Fruit fly (Drosophila melanogaster) whole organism, embryonic: Measurements from ENCODE around the gene CG13675.

Experiments
- ATbp ChIP-seq: fragments of 200-800 bp; sonication (Bioruptor generic); optimal IDR thresholded peaks from 2 replicates; lab custom pipeline; 2017; ENCODE audit warnings: missing biosample characterization, mild to moderate bottlenecking, missing genetic modification characterization, missing genetic modification reagents
- Adf1 ChIP-seq: fragments of 200-800 bp; sonication (Bioruptor generic); IDR thresholded peaks from 2 replicates; pipeline ENCODE4 v1.3.6; 2022; ENCODE audit warnings: missing biosample characterization, missing genetic modification characterization
- Asciz ChIP-seq: fragments of 200-800 bp; sonication (Bioruptor generic); optimal IDR thresholded peaks from 2 replicates; lab custom pipeline; 2017; ENCODE audit warnings: missing biosample characterization, mild to moderate bottlenecking, missing genetic modification characterization, missing genetic modification reagents
- Atf6 ChIP-seq: fragments of 200-800 bp; sonication (Bioruptor generic); IDR thresholded peaks from 2 replicates; pipeline ENCODE4 v1.3.6; 2022; ENCODE audit warnings: missing biosample characterization, missing genetic modification characterization
- B-H2 ChIP-seq: fragments of 200-800 bp; sonication (Bioruptor generic); optimal IDR thresholded peaks from 2 replicates; lab custom pipeline; 2018; ENCODE audit warnings: missing biosample characterization, mild to moderate bottlenecking, missing genetic modification characterization
- CG10147 ChIP-seq: fragments of 200-800 bp; sonication (Bioruptor generic); optimal IDR thresholded peaks from 2 replicates; lab custom pipeline; 2019; ENCODE audit warnings: missing biosample characterization, mild to moderate bottlenecking, missing genetic modification characterization, moderate library complexity
- CG10267 ChIP-seq: fragments of 200-800 bp; sonication (Bioruptor generic); optimal IDR thresholded peaks from 2 replicates; lab custom pipeline; 2018; ENCODE audit warnings: missing biosample characterization, mild to moderate bottlenecking, missing genetic modification characterization, moderate library complexity
- CG11696 ChIP-seq: fragments of 200-800 bp; sonication (Bioruptor generic); IDR thresholded peaks from 2 replicates; pipeline ENCODE4 v1.3.6; 2022; ENCODE audit warnings: missing biosample characterization, missing genetic modification characterization
- CG12155 ChIP-seq: fragments of 200-800 bp; sonication (Bioruptor generic); optimal IDR thresholded peaks from 3 replicates; lab custom pipeline; 2016; ENCODE audit warnings: missing biosample characterization, missing genetic modification characterization
- CG12942 ChIP-seq: fragments of 200-800 bp; sonication (Bioruptor generic); optimal IDR thresholded peaks from 3 replicates; lab custom pipeline; 2016; ENCODE audit warnings: missing biosample characterization, missing genetic modification characterization
- CG17829 ChIP-seq: fragments of 200-800 bp; optimal IDR thresholded peaks from 2 replicates; lab custom pipeline; 2019; ENCODE audit warnings: missing biosample characterization, mild to moderate bottlenecking, missing genetic modification characterization, moderate library complexity
- CG1792 ChIP-seq: fragments of 200-800 bp; sonication (Bioruptor generic); optimal IDR thresholded peaks from 2 replicates; lab custom pipeline; 2016; ENCODE audit warnings: missing biosample characterization, missing genetic modification characterization
- CG2199 ChIP-seq: fragments of 200-800 bp; sonication (Bioruptor generic); IDR thresholded peaks from 3 replicates; pipeline ENCODE4 v1.3.6; 2022; ENCODE audit warnings: missing biosample characterization, missing genetic modification characterization
- CG2889 ChIP-seq: fragments of 200-800 bp; sonication (Bioruptor generic); IDR thresholded peaks from 3 replicates; pipeline ENCODE4 v1.3.6; 2022; ENCODE audit warnings: missing biosample characterization, missing genetic modification characterization
- CG3065 ChIP-seq: fragments of 200-800 bp; sonication (Bioruptor generic); optimal IDR thresholded peaks from 2 replicates; lab custom pipeline; 2016; ENCODE audit warnings: missing biosample characterization, missing genetic modification characterization
- CG3281 ChIP-seq: fragments of 200-800 bp; sonication (Bioruptor generic); optimal IDR thresholded peaks from 3 replicates; lab custom pipeline; 2017; ENCODE audit warnings: missing biosample characterization, mild to moderate bottlenecking, missing genetic modification characterization
- CG34422 ChIP-seq: fragments of 200-800 bp; sonication (Bioruptor generic); IDR thresholded peaks from 3 replicates; pipeline ENCODE4 v1.3.6; 2022; ENCODE audit warnings: missing biosample characterization, missing genetic modification characterization
- CG6689 ChIP-seq: fragments of 200-800 bp; sonication (Bioruptor generic); IDR thresholded peaks from 2 replicates; pipeline ENCODE4 v1.3.6; 2022; ENCODE audit warnings: missing biosample characterization, missing genetic modification characterization
- CG6854 ChIP-seq: fragments of 200-800 bp; sonication (Bioruptor generic); optimal IDR thresholded peaks from 3 replicates; lab custom pipeline; 2017; ENCODE audit warnings: missing biosample characterization, mild to moderate bottlenecking, missing genetic modification characterization
- CG7928 ChIP-seq: fragments of 200-800 bp; sonication (Bioruptor generic); optimal IDR thresholded peaks from 2 replicates; lab custom pipeline; 2017; ENCODE audit warnings: missing biosample characterization, mild to moderate bottlenecking, missing genetic modification characterization
- CG8290 ChIP-seq, 3 experiments: fragments of 200-800 bp; sonication (Bioruptor generic); optimal IDR thresholded peaks; 2 replicates each; lab custom pipeline; 2016 to 2019; ENCODE audit warnings: missing biosample characterization in 3 of 3, missing genetic modification characterization in 3 of 3, mild to moderate bottlenecking in 2 of 3, moderate library complexity in 1 of 3
- CG9876 ChIP-seq: fragments of 200-800 bp; sonication (Bioruptor generic); optimal IDR thresholded peaks from 2 replicates; lab custom pipeline; 2016; ENCODE audit warnings: missing biosample characterization, missing genetic modification characterization
- Camta ChIP-seq: fragments of 200-800 bp; sonication (Bioruptor generic); optimal IDR thresholded peaks from 2 replicates; lab custom pipeline; 2016; ENCODE audit warnings: missing biosample characterization, missing genetic modification characterization
- CrebB ChIP-seq: fragments of 200-800 bp; sonication (Bioruptor generic); optimal IDR thresholded peaks from 3 replicates; lab custom pipeline; 2018; ENCODE audit warnings: missing biosample characterization, mild to moderate bottlenecking, missing genetic modification characterization
- D19A ChIP-seq: fragments of 200-800 bp; optimal IDR thresholded peaks from 3 replicates; lab custom pipeline; 2019; ENCODE audit warnings: missing biosample characterization, mild to moderate bottlenecking, missing genetic modification characterization, moderate library complexity
- Hr51 ChIP-seq, 2 experiments: fragments of 200-800 bp; sonication (Bioruptor generic); optimal IDR thresholded peaks; 2 replicates in 1 of 2; 3 replicates in 1 of 2; lab custom pipeline; 2016 to 2018; ENCODE audit warnings: missing biosample characterization in 2 of 2, missing genetic modification characterization in 2 of 2, mild to moderate bottlenecking in 1 of 2, moderate library complexity in 1 of 2
- Hr78 ChIP-seq, 2 experiments: fragments of 200-800 bp in 1 of 2; fragments of >200 bp in 1 of 2; sonication (Bioruptor generic) in 1 of 2; optimal IDR thresholded peaks; 2 replicates each; lab custom pipeline; 2017 to 2019; ENCODE audit warnings: missing biosample characterization in 2 of 2, missing genetic modification characterization in 2 of 2, mild to moderate bottlenecking in 1 of 2, moderate library complexity in 1 of 2
- Med ChIP-seq: fragments of 200-800 bp; sonication (Bioruptor generic); peaks from one replicate; lab custom pipeline; 2016; ENCODE audit warnings: missing biosample characterization, missing genetic modification characterization, mild to moderate bottlenecking, inconsistent platforms, moderate library complexity
- al ChIP-seq: fragments of 200-800 bp; sonication (Bioruptor generic); IDR thresholded peaks from 2 replicates; pipeline ENCODE4 v1.3.6; 2022; ENCODE audit warnings: missing biosample characterization, missing genetic modification characterization
- ash1 ChIP-seq: fragments of 200-800 bp; sonication (Bioruptor generic); optimal IDR thresholded peaks from 2 replicates; lab custom pipeline; 2018; ENCODE audit warnings: missing biosample characterization, mild to moderate bottlenecking, missing genetic modification characterization
- az2 ChIP-seq: fragments of 200-800 bp; sonication (Bioruptor generic); optimal IDR thresholded peaks from 3 replicates; lab custom pipeline; 2016; ENCODE audit warnings: missing biosample characterization, missing genetic modification characterization
- disco-r ChIP-seq: fragments of 200-800 bp; sonication (Bioruptor generic); optimal IDR thresholded peaks from 2 replicates; lab custom pipeline; 2016; ENCODE audit warnings: missing biosample characterization, missing genetic modification characterization
- dmrt11E ChIP-seq: fragments of 200-800 bp; sonication (Bioruptor generic); optimal IDR thresholded peaks from 3 replicates; lab custom pipeline; 2018; ENCODE audit warnings: missing biosample characterization, mild to moderate bottlenecking, missing genetic modification characterization, moderate library complexity
- dysf ChIP-seq: fragments of 200-800 bp; sonication (Bioruptor generic); IDR thresholded peaks from 3 replicates; pipeline ENCODE4 v1.3.6; 2022; ENCODE audit warnings: missing biosample characterization, missing genetic modification characterization
- fd102C ChIP-seq: fragments of 200-800 bp; sonication (Bioruptor generic); optimal IDR thresholded peaks from 2 replicates; lab custom pipeline; 2018; ENCODE audit warnings: missing biosample characterization, mild to moderate bottlenecking, missing genetic modification characterization, moderate library complexity
- gcm ChIP-seq: fragments of 200-800 bp; sonication (Bioruptor generic); optimal IDR thresholded peaks from 2 replicates; lab custom pipeline; 2019; ENCODE audit warnings: missing biosample characterization, mild to moderate bottlenecking, missing genetic modification characterization, moderate library complexity
- gt ChIP-seq: fragments of 200-800 bp; sonication (Bioruptor generic); IDR thresholded peaks from 2 replicates; pipeline ENCODE4 v1.3.6; 2022; ENCODE audit warnings: missing biosample characterization, missing genetic modification characterization
- ham ChIP-seq: fragments of 200-800 bp; sonication (Bioruptor generic); IDR thresholded peaks from 2 replicates; pipeline ENCODE4 v1.3.6; 2022; ENCODE audit warnings: missing biosample characterization, missing genetic modification characterization
- ind ChIP-seq: fragments of 200-800 bp; sonication (Bioruptor generic); optimal IDR thresholded peaks from 3 replicates; lab custom pipeline; 2016; ENCODE audit warnings: missing biosample characterization, missing genetic modification characterization
- lilli ChIP-seq: fragments of 200-800 bp; sonication (Bioruptor generic); optimal IDR thresholded peaks from 3 replicates; lab custom pipeline; 2016; ENCODE audit warnings: missing biosample characterization, missing genetic modification characterization
- nau ChIP-seq: fragments of 200-800 bp; sonication (Bioruptor generic); optimal IDR thresholded peaks from 3 replicates; lab custom pipeline; 2017; ENCODE audit warnings: missing biosample characterization, mild to moderate bottlenecking, missing genetic modification characterization, missing genetic modification reagents
- nom ChIP-seq: fragments of 200-800 bp; sonication (Bioruptor generic); optimal IDR thresholded peaks from 2 replicates; lab custom pipeline; 2017; ENCODE audit warnings: missing biosample characterization, missing genetic modification characterization, mild to moderate bottlenecking, moderate library complexity, missing genetic modification reagents
- rib ChIP-seq: fragments of 200-800 bp; sonication (Bioruptor generic); IDR thresholded peaks from 2 replicates; pipeline ENCODE4 v1.3.6; 2022; ENCODE audit warnings: missing biosample characterization, missing genetic modification characterization
- sima ChIP-seq: fragments of 200-800 bp; sonication (Bioruptor generic); optimal IDR thresholded peaks from 2 replicates; lab custom pipeline; 2016; ENCODE audit warnings: missing biosample characterization, missing genetic modification characterization
- tio ChIP-seq: fragments of 200-800 bp; sonication (Bioruptor generic); optimal IDR thresholded peaks from 2 replicates; lab custom pipeline; 2017; ENCODE audit warnings: missing biosample characterization, missing genetic modification characterization, inconsistent platforms
- tll ChIP-seq, 2 experiments: fragments of 200-800 bp in 1 of 2; fragments of >200 bp in 1 of 2; sonication (Bioruptor generic) in 1 of 2; optimal IDR thresholded peaks; 2 replicates each; lab custom pipeline; 2017 to 2019; ENCODE audit warnings: missing biosample characterization in 2 of 2, missing genetic modification characterization in 2 of 2, mild to moderate bottlenecking in 1 of 2, moderate library complexity in 1 of 2
- twi ChIP-seq: fragments of 200-800 bp; optimal IDR thresholded peaks from 2 replicates; lab custom pipeline; 2019; ENCODE audit warnings: missing biosample characterization, mild to moderate bottlenecking, missing genetic modification characterization, moderate library complexity
- vfl ChIP-seq: fragments of 200-800 bp; sonication (Bioruptor generic); optimal IDR thresholded peaks from 2 replicates; lab custom pipeline; 2016; ENCODE audit warnings: missing biosample characterization, missing genetic modification characterization
- wek ChIP-seq: fragments of 200-800 bp; sonication (Bioruptor generic); optimal IDR thresholded peaks from 3 replicates; lab custom pipeline; 2018; ENCODE audit warnings: missing biosample characterization, mild to moderate bottlenecking, missing genetic modification characterization, moderate library complexity

CG13675 gene

dm6 chr3L:8153206-8153996 is 11.9 kb downstream of the CG13675 start (continued):
- peak; percentile 62 for TF ChIP-seq nau
- TF ChIP-seq ind (GFP tag; lab: Kevin White, UChicago): peak; percentile 64
- TF ChIP-seq CrebB (tag; lab: Kevin White, UChicago): no peak
- TF ChIP-seq B-H2 (GFP tag; lab: Kevin White, UChicago): no peak
- TF ChIP-seq sima (GFP tag; lab: Kevin White, UChicago): no peak
- TF ChIP-seq CG6854 (GFP tag; lab: Kevin White, UChicago): no peak
- peak; percentile 31; the same call in 1 of the 3 replicates for TF ChIP-seq CG2889 (GFP tag; lab: Robert Waterston, UW)
- TF ChIP-seq gt (GFP tag; lab: Robert Waterston, UW): no peak
- no peak for TF ChIP-seq twi (tag; lab: Kevin White, UChicago)
- no peak for TF ChIP-seq CG3065 (GFP tag; lab: Kevin White, UChicago)
- no peak for TF ChIP-seq wek
- TF ChIP-seq dmrt11E (tag; lab: Kevin White, UChicago): no peak
- TF ChIP-seq CG3281 (GFP tag; lab: Kevin White, UChicago): peak; percentile 22
- TF ChIP-seq Asciz (GFP tag; lab: Kevin White, UChicago): peak; percentile 65
- TF ChIP-seq vfl: no peak
- peak; percentile 35 for TF ChIP-seq CG10267 (tag; lab: Kevin White, UChicago)
- TF ChIP-seq Camta: peak; percentile 26
- TF ChIP-seq rib: no peak
- peak; percentile 70; the same call in 2 of the 3 replicates for TF ChIP-seq CG34422 (GFP tag; lab: Robert Waterston, UW)
- TF ChIP-seq Hr78 (GFP tag; optimal IDR thresholded peaks at IDR 0.05; lab: Kevin White, UChicago): no peak
- peak; percentile 67 for TF ChIP-seq dysf (GFP tag; lab: Robert Waterston, UW)
- no peak for TF ChIP-seq CG7928 (GFP tag; lab: Kevin White, UChicago)
- TF ChIP-seq CG11696 (GFP tag; lab: Robert Waterston, UW): no peak
- TF ChIP-seq Hr51 (GFP tag; optimal IDR thresholded peaks at IDR 0.05; lab: Kevin White, UChicago): peak in 1 of 2 experiments; percentile 85
- TF ChIP-seq CG1792 (GFP tag; lab: Kevin White, UChicago): no peak
- no peak for TF ChIP-seq CG10147 (GFP tag; lab: Kevin White, UChicago)
- TF ChIP-seq az2 (GFP tag; lab: Kevin White, UChicago): peak; percentile 51
- TF ChIP-seq ham (GFP tag; lab: Robert Waterston, UW): no peak
- TF ChIP-seq CG17829 (tag; lab: Kevin White, UChicago): no peak
- no peak for TF ChIP-seq tll (GFP tag; optimal IDR thresholded peaks at IDR 0.05; lab: Kevin White, UChicago)
- TF ChIP-seq CG6689 (GFP tag; lab: Robert Waterston, UW): peak; percentile 51
- peak; percentile 84 for TF ChIP-seq Med (GFP tag; lab: Kevin White, UChicago)
- TF ChIP-seq ATbp (GFP tag; lab: Kevin White, UChicago): peak; percentile 58
- TF ChIP-seq CG9876 (GFP tag; lab: Kevin White, UChicago): no peak
- no peak for TF ChIP-seq disco-r (GFP tag; lab: Kevin White, UChicago)
- TF ChIP-seq lilli (GFP tag; lab: Kevin White, UChicago): peak; percentile 8
- TF ChIP-seq fd102C (GFP tag; lab: Kevin White, UChicago): no peak
- no peak for TF ChIP-seq ash1
- no peak for TF ChIP-seq CG12155 (GFP tag; lab: Kevin White, UChicago)
- TF ChIP-seq CG8290 (GFP tag; optimal IDR thresholded peaks at IDR 0.05; lab: Kevin White, UChicago): no peak
- TF ChIP-seq CG8290 (tag; optimal IDR thresholded peaks at IDR 0.05; lab: Kevin White, UChicago): no peak
- peak; percentile 12 for TF ChIP-seq gcm (GFP tag; lab: Kevin White, UChicago)
- TF ChIP-seq D19A: peak; percentile 61
- TF ChIP-seq nom (GFP tag; lab: Kevin White, UChicago): no peak
- TF ChIP-seq Atf6 (GFP tag; lab: Robert Waterston, UW): no peak
- no peak for TF ChIP-seq al (GFP tag; lab: Robert Waterston, UW)
- peak; percentile 33 for TF ChIP-seq CG12942
- no peak for TF ChIP-seq Adf1 (GFP tag; lab: Robert Waterston, UW)
- peak; percentile 62 for TF ChIP-seq tio
- TF ChIP-seq CG2199 (GFP tag; lab: Robert Waterston, UW): 0 out of 3 replicates have a peak, but pooled peaks have one; percentile 15
